Fruit fly (Drosophila melanogaster) whole organism, embryonic: ENCODE results near the gene CG15570.

Experiments
- Atf6 ChIP-seq: fragments of 200-800 bp; sonication (Bioruptor generic); IDR thresholded peaks from 2 replicates; pipeline ENCODE4 v1.3.6; 2022; ENCODE audit warnings: missing biosample characterization, missing genetic modification characterization
- B-H2 ChIP-seq: fragments of 200-800 bp; sonication (Bioruptor generic); optimal IDR thresholded peaks from 2 replicates; lab custom pipeline; 2018; ENCODE audit warnings: missing biosample characterization, mild to moderate bottlenecking, missing genetic modification characterization
- CG12219 ChIP-seq: fragments of 200-800 bp; sonication (Bioruptor generic); optimal IDR thresholded peaks from 3 replicates; lab custom pipeline; 2018; ENCODE audit warnings: missing biosample characterization, mild to moderate bottlenecking, missing genetic modification characterization
- CG13296 ChIP-seq: fragments of 200-800 bp; sonication (Bioruptor generic); optimal IDR thresholded peaks from 3 replicates; lab custom pipeline; 2018; ENCODE audit warnings: missing biosample characterization, mild to moderate bottlenecking, missing genetic modification characterization
- CG14860 ChIP-seq: fragments of 200-800 bp; sonication (Bioruptor generic); IDR thresholded peaks from 3 replicates; pipeline ENCODE4 v1.3.6; 2022; ENCODE audit warnings: missing biosample characterization, missing genetic modification characterization; ENCODE audit not compliant: partially characterized antibody
- CG15601 ChIP-seq: fragments of 200-800 bp; sonication (Bioruptor generic); optimal IDR thresholded peaks from 3 replicates; lab custom pipeline; 2019; ENCODE audit warnings: missing biosample characterization, mild to moderate bottlenecking, missing genetic modification characterization, moderate library complexity
- CG1603 ChIP-seq: fragments of 200-800 bp; sonication (Bioruptor generic); optimal IDR thresholded peaks from 2 replicates; lab custom pipeline; 2019; ENCODE audit warnings: missing biosample characterization, mild to moderate bottlenecking, missing genetic modification characterization, moderate library complexity
- CG2199 ChIP-seq: fragments of 200-800 bp; sonication (Bioruptor generic); IDR thresholded peaks from 3 replicates; pipeline ENCODE4 v1.3.6; 2022; ENCODE audit warnings: missing biosample characterization, missing genetic modification characterization
- CG30431 ChIP-seq: fragments of 200-800 bp; sonication (Bioruptor generic); optimal IDR thresholded peaks from 2 replicates; lab custom pipeline; 2017; ENCODE audit warnings: missing biosample characterization, missing genetic modification characterization
- CG3407 ChIP-seq: fragments of 200-800 bp; sonication (Bioruptor generic); optimal IDR thresholded peaks from 2 replicates; lab custom pipeline; 2018; ENCODE audit warnings: missing biosample characterization, mild to moderate bottlenecking, missing genetic modification characterization
- CG34376 ChIP-seq: fragments of 200-800 bp; sonication (Bioruptor generic); optimal IDR thresholded peaks from 2 replicates; lab custom pipeline; 2018; ENCODE audit warnings: missing biosample characterization, mild to moderate bottlenecking, missing genetic modification characterization
- CG4360 ChIP-seq: fragments of 200-800 bp; sonication (Bioruptor generic); IDR thresholded peaks from 2 replicates; pipeline ENCODE4 v1.3.6; 2022; ENCODE audit warnings: missing biosample characterization, missing genetic modification characterization
- CG4854 ChIP-seq: fragments of 200-800 bp; sonication (Bioruptor generic); optimal IDR thresholded peaks from 2 replicates; lab custom pipeline; 2016; ENCODE audit warnings: missing biosample characterization, missing genetic modification characterization, inconsistent platforms
- CG6272 ChIP-seq: fragments of 200-800 bp; sonication (Bioruptor generic); IDR thresholded peaks from 2 replicates; pipeline ENCODE4 v1.3.6; 2022; ENCODE audit warnings: missing biosample characterization, missing genetic modification characterization
- CG9437 ChIP-seq: fragments of 200-800 bp; sonication (Bioruptor generic); optimal IDR thresholded peaks from 2 replicates; lab custom pipeline; 2018; ENCODE audit warnings: missing biosample characterization, mild to moderate bottlenecking, missing genetic modification characterization
- D19B ChIP-seq: fragments of 200-800 bp; sonication (Bioruptor generic); optimal IDR thresholded peaks from 2 replicates; lab custom pipeline; 2017; ENCODE audit warnings: missing biosample characterization, mild to moderate bottlenecking, missing genetic modification characterization
- Deaf1 ChIP-seq: fragments of 200-800 bp; optimal IDR thresholded peaks from 3 replicates; lab custom pipeline; 2019; ENCODE audit warnings: missing biosample characterization, mild to moderate bottlenecking, missing genetic modification characterization, moderate library complexity
- Drgx ChIP-seq: fragments of 200-800 bp; sonication (Bioruptor generic); IDR thresholded peaks from 2 replicates; pipeline ENCODE4 v1.3.6; 2022; ENCODE audit warnings: missing biosample characterization, missing genetic modification characterization
- Ets65A ChIP-seq: fragments of 200-800 bp; sonication (Bioruptor generic); peaks from one replicate; lab custom pipeline; 2016; ENCODE audit warnings: missing biosample characterization, missing genetic modification characterization
- Fer1 ChIP-seq: fragments of 200-800 bp; sonication (Bioruptor generic); optimal IDR thresholded peaks from 2 replicates; lab custom pipeline; 2017; ENCODE audit warnings: missing biosample characterization, mild to moderate bottlenecking, missing genetic modification characterization
- HmgZ ChIP-seq: fragments of 200-800 bp; sonication (Bioruptor generic); optimal IDR thresholded peaks from 2 replicates; lab custom pipeline; 2018; ENCODE audit warnings: missing biosample characterization, mild to moderate bottlenecking, missing genetic modification characterization
- Hr51 ChIP-seq, 2 experiments: fragments of 200-800 bp; sonication (Bioruptor generic); optimal IDR thresholded peaks; 2 replicates in 1 of 2; 3 replicates in 1 of 2; lab custom pipeline; 2016 to 2018; ENCODE audit warnings: missing biosample characterization in 2 of 2, missing genetic modification characterization in 2 of 2, mild to moderate bottlenecking in 1 of 2, moderate library complexity in 1 of 2
- Hsf ChIP-seq: fragments of 200-800 bp; sonication (Bioruptor generic); optimal IDR thresholded peaks from 3 replicates; lab custom pipeline; 2016; ENCODE audit warnings: missing biosample characterization, missing genetic modification characterization
- Myb ChIP-seq: fragments of 200-800 bp; sonication (Bioruptor generic); optimal IDR thresholded peaks from 2 replicates; lab custom pipeline; 2016; ENCODE audit warnings: missing biosample characterization, missing genetic modification characterization
- Nf-YB ChIP-seq: fragments of 200-800 bp; sonication (Bioruptor generic); optimal IDR thresholded peaks from 3 replicates; lab custom pipeline; 2019; ENCODE audit warnings: missing biosample characterization, mild to moderate bottlenecking, missing genetic modification characterization, moderate library complexity
- Oaz ChIP-seq: fragments of 200-800 bp; sonication (Bioruptor generic); IDR thresholded peaks from 2 replicates; pipeline ENCODE4 v1.3.6; 2022; ENCODE audit warnings: missing biosample characterization, missing genetic modification characterization
- Ravus ChIP-seq: fragments of 200-800 bp; sonication (Bioruptor generic); IDR thresholded peaks from 2 replicates; pipeline ENCODE4 v1.3.6; 2022; ENCODE audit warnings: missing biosample characterization, missing genetic modification characterization
- Side ChIP-seq: fragments of 200-800 bp; sonication (Bioruptor generic); optimal IDR thresholded peaks from 2 replicates; lab custom pipeline; 2016; ENCODE audit warnings: missing biosample characterization, missing genetic modification characterization
- Sry-δ ChIP-seq: fragments of 200-800 bp; sonication (Bioruptor generic); optimal IDR thresholded peaks from 2 replicates; lab custom pipeline; 2016; ENCODE audit warnings: missing biosample characterization, missing genetic modification characterization
- TFAM ChIP-seq: fragments of 200-800 bp; sonication (Bioruptor generic); optimal IDR thresholded peaks from 2 replicates; lab custom pipeline; 2017; ENCODE audit warnings: missing biosample characterization, missing genetic modification characterization, inconsistent platforms
- ci ChIP-seq: fragments of 200-800 bp; sonication (Bioruptor generic); IDR thresholded peaks from 3 replicates; pipeline ENCODE4 v1.3.6; 2022; ENCODE audit warnings: missing biosample characterization, missing genetic modification characterization
- crol ChIP-seq: fragments of 200-800 bp; sonication (Bioruptor generic); IDR thresholded peaks from 2 replicates; pipeline ENCODE4 v1.3.6; 2022; ENCODE audit warnings: missing biosample characterization, missing genetic modification characterization
- dimm ChIP-seq: fragments of 200-800 bp; sonication (Bioruptor generic); IDR thresholded peaks from 2 replicates; pipeline ENCODE4 v1.3.6; 2022; ENCODE audit warnings: missing biosample characterization, missing genetic modification characterization
- eve ChIP-seq, 2 experiments: fragments of >200 bp; optimal IDR thresholded peaks; 2 replicates each; lab custom pipeline; 2017; ENCODE audit warnings: missing biosample characterization in 2 of 2, missing genetic modification characterization in 2 of 2
- ewg ChIP-seq: fragments of 200-800 bp; sonication (Bioruptor generic); optimal IDR thresholded peaks from 3 replicates; lab custom pipeline; 2017; ENCODE audit warnings: mild to moderate bottlenecking, missing biosample characterization, missing genetic modification reagents, missing genetic modification characterization
- eyg ChIP-seq: fragments of 200-800 bp; sonication (Bioruptor generic); optimal IDR thresholded peaks from 3 replicates; lab custom pipeline; 2016; ENCODE audit warnings: missing biosample characterization, missing genetic modification characterization
- gfzf ChIP-seq: fragments of 200-800 bp; sonication (Bioruptor generic); optimal IDR thresholded peaks from 2 replicates; lab custom pipeline; 2016; ENCODE audit warnings: missing biosample characterization, mild to moderate bottlenecking, missing genetic modification characterization, moderate library complexity
- gro ChIP-seq: fragments of 200-800 bp; sonication (Bioruptor generic); optimal IDR thresholded peaks from 2 replicates; lab custom pipeline; 2016; ENCODE audit warnings: missing biosample characterization, missing genetic modification characterization
- klu ChIP-seq: fragments of 200-800 bp; sonication (Bioruptor generic); IDR thresholded peaks from 2 replicates; pipeline ENCODE4 v1.3.6; 2022; ENCODE audit warnings: missing biosample characterization, missing genetic modification characterization
- kni ChIP-seq: fragments of 200-800 bp; sonication (Bioruptor generic); optimal IDR thresholded peaks from 3 replicates; lab custom pipeline; 2017; ENCODE audit warnings: mild to moderate bottlenecking, missing biosample characterization, missing genetic modification reagents, missing genetic modification characterization
- mam ChIP-seq: fragments of 200-800 bp; sonication (Bioruptor generic); optimal IDR thresholded peaks from 3 replicates; lab custom pipeline; 2016; ENCODE audit warnings: missing biosample characterization, missing genetic modification characterization
- onecut ChIP-seq: fragments of 200-800 bp; sonication (Bioruptor generic); IDR thresholded peaks from 2 replicates; pipeline ENCODE4 v1.3.6; 2022; ENCODE audit warnings: missing biosample characterization, missing genetic modification characterization
- pnt ChIP-seq: fragments of 200-800 bp; sonication (Bioruptor generic); optimal IDR thresholded peaks from 3 replicates; lab custom pipeline; 2016; ENCODE audit warnings: missing biosample characterization, missing genetic modification characterization
- pros ChIP-seq: fragments of 200-800 bp; sonication (Bioruptor generic); optimal IDR thresholded peaks from 3 replicates; lab custom pipeline; 2019; ENCODE audit warnings: missing biosample characterization, mild to moderate bottlenecking, missing genetic modification characterization, moderate library complexity
- pzg ChIP-seq: fragments of 200-800 bp; sonication (Bioruptor generic); optimal IDR thresholded peaks from 3 replicates; lab custom pipeline; 2018; ENCODE audit warnings: missing biosample characterization, mild to moderate bottlenecking, missing genetic modification characterization, moderate library complexity
- ro ChIP-seq: fragments of 200-800 bp; sonication (Bioruptor generic); IDR thresholded peaks from 2 replicates; pipeline ENCODE4 v1.3.6; 2022; ENCODE audit warnings: missing biosample characterization, missing genetic modification characterization
- row ChIP-seq: fragments of 200-800 bp; sonication (Bioruptor generic); IDR thresholded peaks from 3 replicates; pipeline ENCODE4 v1.3.6; 2022; ENCODE audit warnings: missing biosample characterization, missing genetic modification characterization
- stc ChIP-seq: fragments of 200-800 bp; sonication (Bioruptor generic); IDR thresholded peaks from 2 replicates; pipeline ENCODE4 v1.3.6; 2022; ENCODE audit warnings: missing biosample characterization, missing genetic modification characterization
- twi ChIP-seq: fragments of 200-800 bp; optimal IDR thresholded peaks from 2 replicates; lab custom pipeline; 2019; ENCODE audit warnings: missing biosample characterization, mild to moderate bottlenecking, missing genetic modification characterization, moderate library complexity
- vvl ChIP-seq: fragments of 200-800 bp; sonication (Bioruptor generic); IDR thresholded peaks from 2 replicates; pipeline ENCODE4 v1.3.6; 2022; ENCODE audit warnings: missing biosample characterization, missing genetic modification characterization

Gene CG15570

DNA sequence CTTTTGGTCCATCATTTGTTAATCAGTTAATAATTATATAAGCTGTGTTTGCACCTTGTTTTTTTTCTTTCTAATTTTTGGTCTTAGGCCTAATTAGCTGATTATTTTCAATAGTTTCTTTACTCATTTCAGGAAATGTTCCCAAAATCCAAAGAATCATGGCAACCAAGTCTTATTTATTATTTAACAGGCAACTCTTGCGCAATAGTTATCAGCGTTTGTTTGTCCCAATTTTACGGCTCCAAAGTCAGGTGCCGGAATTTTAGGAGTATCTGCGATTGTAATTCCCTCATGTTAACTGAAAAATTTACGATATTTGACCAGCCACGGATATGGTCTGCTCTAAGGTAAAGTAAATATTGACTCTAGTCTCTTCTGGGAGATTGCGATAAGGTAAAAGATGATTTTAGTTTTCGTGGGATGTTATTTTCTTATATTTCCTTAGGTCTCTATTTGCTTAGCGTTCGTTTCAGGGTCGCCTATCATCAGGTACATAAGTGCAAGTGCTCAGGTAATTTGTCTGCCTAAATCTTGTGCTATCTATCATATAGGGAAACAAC is 15.7 kb upstream of the CG15570 start (continued):
- TF ChIP-seq CG9437 (no peak), dimm (GFP tag; lab: Robert Waterston, UW) (no peak), CG13296 (GFP tag; lab: Kevin White, UChicago) (peak; percentile 67), eyg (GFP tag; lab: Kevin White, UChicago) (no peak), twi (tag; lab: Kevin White, UChicago) (peak; percentile 32), Fer1 (GFP tag; lab: Kevin White, UChicago) (peak; percentile 77), pzg (GFP tag; lab: Kevin White, UChicago) (no peak), HmgZ (tag; lab: Kevin White, UChicago) (peak; percentile 35), CG12219 (GFP tag; lab: Kevin White, UChicago) (peak; percentile 15), CG34376 (GFP tag; lab: Kevin White, UChicago) (peak; percentile 37), ewg (GFP tag; lab: Kevin White, UChicago) (no peak), TFAM (GFP tag; lab: Kevin White, UChicago) (no peak), CG15601 (tag; lab: Kevin White, UChicago) (peak; percentile 66), Deaf1 (tag; lab: Kevin White, UChicago) (no peak), pnt (no peak), stc (GFP tag; lab: Robert Waterston, UW) (no peak), CG1603 (tag; lab: Kevin White, UChicago) (peak; percentile 32), Myb (no peak), mam (GFP tag; lab: Kevin White, UChicago) (no peak), CG2199 (GFP tag; lab: Robert Waterston, UW) (no peak), Sry-δ (GFP tag; lab: Kevin White, UChicago) (no peak), onecut (GFP tag; lab: Robert Waterston, UW) (peak; percentile 35; the same call in 1 of the 2 replicates), gfzf (GFP tag; lab: Kevin White, UChicago) (no peak), Atf6 (GFP tag; lab: Robert Waterston, UW) (no peak), CG6272 (no peak), B-H2 (no peak), Side (peak; percentile 39), Ravus (GFP tag; lab: Robert Waterston, UW) (no peak), ro (GFP tag; lab: Robert Waterston, UW) (no peak), CG3407 (peak; percentile 57), gro (GFP tag; lab: Kevin White, UChicago) (peak; percentile 48), CG4360 (GFP tag; lab: Robert Waterston, UW) (no peak), CG14860 (GFP tag; lab: Robert Waterston, UW) (no peak), klu (GFP tag; lab: Robert Waterston, UW) (no peak), Ets65A (GFP tag; lab: Kevin White, UChicago) (no peak), Nf-YB (GFP tag; lab: Kevin White, UChicago) (peak; percentile 39)

- TF ChIP-seq Ravus (GFP tag; lab: Robert Waterston, UW) (no peak), CG30431 (no peak), kni (GFP tag; lab: Kevin White, UChicago) (peak; percentile 25), eve (GFP tag; optimal IDR thresholded peaks at IDR 0.05; lab: Kevin White, UChicago) (no peak), row (GFP tag; lab: Robert Waterston, UW) (peak; percentile 43), CG4854 (GFP tag; lab: Kevin White, UChicago) (no peak), crol (peak; percentile 85), Hr51 (GFP tag; optimal IDR thresholded peaks at IDR 0.05; lab: Kevin White, UChicago) (no peak), Hsf (GFP tag; lab: Kevin White, UChicago) (no peak), Oaz (GFP tag; lab: Robert Waterston, UW) (no peak), D19B (GFP tag; lab: Kevin White, UChicago) (no peak), vvl (peak; percentile 8; the same call in 1 of the 2 replicates), Side (no peak), ci (GFP tag; lab: Robert Waterston, UW) (no peak), pros (GFP tag; lab: Kevin White, UChicago) (peak; percentile 4), Drgx (GFP tag; lab: Robert Waterston, UW) (peak; percentile 31)
Measured at dm6 chrX:4203713-4204447, 14.1 kb upstream of the CG15570 start.
